Fruit fly (Drosophila melanogaster) whole organism, embryonic: Measurements from ENCODE around the gene CG5608.

Experiments used
- CG12769 ChIP-seq: fragments of 200-800 bp; sonication (Bioruptor generic); optimal IDR thresholded peaks from 2 replicates; lab custom pipeline; 2019; ENCODE audit warnings: missing biosample characterization, mild to moderate bottlenecking, missing genetic modification characterization, moderate library complexity
- CG8290 ChIP-seq, 3 experiments: fragments of 200-800 bp; sonication (Bioruptor generic); optimal IDR thresholded peaks; 2 replicates each; lab custom pipeline; 2016 to 2019; ENCODE audit warnings: missing biosample characterization in 3 of 3, missing genetic modification characterization in 3 of 3, mild to moderate bottlenecking in 2 of 3, moderate library complexity in 1 of 3
- Ets65A ChIP-seq: fragments of 200-800 bp; sonication (Bioruptor generic); peaks from one replicate; lab custom pipeline; 2016; ENCODE audit warnings: missing biosample characterization, missing genetic modification characterization
- Tbp ChIP-seq: fragments of >200 bp; optimal IDR thresholded peaks from 2 replicates; lab custom pipeline; 2018; ENCODE audit warnings: missing biosample characterization, missing genetic modification characterization
- hb ChIP-seq: fragments of 200-800 bp; sonication (Bioruptor generic); IDR thresholded peaks from 3 replicates; pipeline ENCODE4 v1.3.6; 2022; ENCODE audit warnings: missing biosample characterization, missing genetic modification characterization; ENCODE audit not compliant: partially characterized antibody
- insv ChIP-seq, 2 experiments: fragments of 200-800 bp; sonication (Bioruptor generic); optimal IDR thresholded peaks; 3 replicates each; lab custom pipeline; 2016 to 2018; ENCODE audit warnings: missing biosample characterization in 2 of 2, missing genetic modification characterization in 2 of 2
- nau ChIP-seq: fragments of 200-800 bp; sonication (Bioruptor generic); optimal IDR thresholded peaks from 3 replicates; lab custom pipeline; 2017; ENCODE audit warnings: missing biosample characterization, mild to moderate bottlenecking, missing genetic modification characterization, missing genetic modification reagents
- p53 ChIP-seq: fragments of 200-800 bp; sonication (Bioruptor generic); optimal IDR thresholded peaks from 2 replicates; lab custom pipeline; 2016; ENCODE audit warnings: missing biosample characterization, missing genetic modification characterization
- tx ChIP-seq: fragments of 200-800 bp; sonication (Bioruptor generic); optimal IDR thresholded peaks from 2 replicates; lab custom pipeline; 2016; ENCODE audit warnings: missing biosample characterization, missing genetic modification characterization

DNA sequence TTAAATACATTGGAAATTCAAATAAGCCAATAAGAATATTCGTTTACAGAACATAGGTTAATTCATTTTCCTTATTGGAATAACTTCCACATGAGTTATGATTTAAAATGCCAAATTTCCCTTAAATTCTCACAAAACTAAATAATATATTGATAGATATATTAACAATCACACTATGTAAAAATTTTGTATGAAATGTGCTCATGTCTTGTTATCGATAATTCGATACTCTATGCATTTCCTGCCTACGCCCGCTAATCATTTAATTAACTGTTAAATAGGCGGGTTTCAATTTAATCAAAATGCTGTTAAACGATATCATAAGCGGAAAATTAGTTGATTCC is 38.8 kb downstream of the CG5608 start, which contains the start of gene NANS:
- TF ChIP-seq tx (GFP tag; lab: Kevin White, UChicago) (no peak), insv (GFP tag; optimal IDR thresholded peaks at IDR 0.05; lab: Kevin White, UChicago) (no peak), hb (GFP tag; lab: Robert Waterston, UW) (no peak), Tbp (GFP tag; lab: Kevin White, UChicago) (no peak), CG12769 (tag; lab: Kevin White, UChicago) (no peak), p53 (GFP tag; lab: Kevin White, UChicago) (no peak), CG8290 (GFP tag; optimal IDR thresholded peaks at IDR 0.05; lab: Kevin White, UChicago) (no peak), CG8290 (tag; optimal IDR thresholded peaks at IDR 0.05; lab: Kevin White, UChicago) (no peak), nau (GFP tag; lab: Kevin White, UChicago) (no peak), Ets65A (no peak)
